Fruit fly (Drosophila melanogaster): Measurements from ENCODE around the gene mura.

The mura gene

dm6 chr3R:9559413-9560014 is 7.9 kb upstream of the mura start, which contains the start of the genes AP-1mu and MBD-like (continued):
- 0 out of 2 replicates have a peak, but pooled peaks have one; percentile 45 for TF ChIP-seq CG32767 (GFP tag; IDR thresholded peaks at IDR 0.05)
- TF ChIP-seq disco-r (GFP tag; optimal IDR thresholded peaks at IDR 0.05), result no peak
- TF ChIP-seq CG13775 (GFP tag; optimal IDR thresholded peaks at IDR 0.05), result peak; percentile 79
- no peak for TF ChIP-seq pan (optimal IDR thresholded peaks at IDR 0.05)
- peak in 1 of 2 experiments; percentile 56 for TF ChIP-seq pan (GFP tag; optimal IDR thresholded peaks at IDR 0.05 in 1 of 2, IDR thresholded peaks at IDR 0.05 in 1 of 2)
- TF ChIP-seq Lhr (GFP tag; optimal IDR thresholded peaks at IDR 0.05), result peak; percentile 66
- TF ChIP-seq Camta (GFP tag; optimal IDR thresholded peaks at IDR 0.05), result peak; percentile 74
- peak; percentile 66 for TF ChIP-seq CG18619 (GFP tag; optimal IDR thresholded peaks at IDR 0.05)
- TF ChIP-seq CG7556 (GFP tag; optimal IDR thresholded peaks at IDR 0.05), result peak; percentile 46
- TF ChIP-seq bbx (GFP tag; IDR thresholded peaks at IDR 0.05; ENCODE audit: partially characterized antibody), result no peak; the same call in 1 of the 2 replicates
- TF ChIP-seq CG31441 (GFP tag; IDR thresholded peaks at IDR 0.05), result peak; percentile 69
- TF ChIP-seq chinmo (GFP tag; IDR thresholded peaks at IDR 0.05; ENCODE audit: partially characterized antibody), result 0 out of 4 replicates have a peak, but pooled peaks have one; percentile 10
- no peak for TF ChIP-seq CG11504 (tag; optimal IDR thresholded peaks at IDR 0.05)
- TF ChIP-seq sens-2 (GFP tag; IDR thresholded peaks at IDR 0.05), result no peak
- TF ChIP-seq esg (GFP tag; conservative IDR thresholded peaks at IDR 0.05), result peak; percentile 55
- TF ChIP-seq tup (GFP tag; optimal IDR thresholded peaks at IDR 0.05), result peak; percentile 58
- peak; percentile 73 for TF ChIP-seq CG1602 (GFP tag; optimal IDR thresholded peaks at IDR 0.05)
- TF ChIP-seq CG10979 (tag; optimal IDR thresholded peaks at IDR 0.05), result peak; percentile 45
- TF ChIP-seq CG3163 (GFP tag; optimal IDR thresholded peaks at IDR 0.05), result no peak
- peak; percentile 11 for TF ChIP-seq CG1529 (GFP tag; optimal IDR thresholded peaks at IDR 0.05)
- TF ChIP-seq bcd (GFP tag; optimal IDR thresholded peaks at IDR 0.05), result peak; percentile 69
- TF ChIP-seq CG6272 (GFP tag; IDR thresholded peaks at IDR 0.05), result peak; percentile 61; the same call in 1 of the 2 replicates
- TF ChIP-seq CG2889 (GFP tag; IDR thresholded peaks at IDR 0.05), result 0 out of 3 replicates have a peak, but pooled peaks have one; percentile 52
- TF ChIP-seq rib (GFP tag; IDR thresholded peaks at IDR 0.05), result peak; percentile 45; the same call in 1 of the 2 replicates
- TF ChIP-seq CG17186 (GFP tag; optimal IDR thresholded peaks at IDR 0.05), result peak; percentile 77
- no peak for TF ChIP-seq Hr39 (optimal IDR thresholded peaks at IDR 0.05)
- peak; percentile 31 for TF ChIP-seq Mes4 (GFP tag; optimal IDR thresholded peaks at IDR 0.05)
- TF ChIP-seq CG17359 (tag; optimal IDR thresholded peaks at IDR 0.05), result peak; percentile 36
- no peak for TF ChIP-seq Deaf1 (tag; optimal IDR thresholded peaks at IDR 0.05)
- peak; percentile 9; the same call in 1 of the 3 replicates for TF ChIP-seq Optix (GFP tag; IDR thresholded peaks at IDR 0.05)
- TF ChIP-seq ap (GFP tag; IDR thresholded peaks at IDR 0.05), result no peak
- no peak for TF ChIP-seq Trl (optimal IDR thresholded peaks at IDR 0.05)
- peak; percentile 79 for TF ChIP-seq Trl (GFP tag; optimal IDR thresholded peaks at IDR 0.05)
- peak; percentile 62 for TF ChIP-seq CG7839 (tag; optimal IDR thresholded peaks at IDR 0.05)
- no peak for TF ChIP-seq CG15011 (GFP tag; optimal IDR thresholded peaks at IDR 0.05)

- TF ChIP-seq her (GFP tag; optimal IDR thresholded peaks at IDR 0.05) (peak; percentile 25), CG7928 (GFP tag; optimal IDR thresholded peaks at IDR 0.05) (no peak), chinmo (GFP tag; IDR thresholded peaks at IDR 0.05; ENCODE audit: partially characterized antibody) (peak; percentile 72; the same call in 1 of the 4 replicates), maf-S (GFP tag; optimal IDR thresholded peaks at IDR 0.05) (peak; percentile 46), BEAF-32 (GFP tag; optimal IDR thresholded peaks at IDR 0.05) (peak; percentile 84), CG13296 (GFP tag; optimal IDR thresholded peaks at IDR 0.05) (peak; percentile 59), z (GFP tag; IDR thresholded peaks at IDR 0.05) (no peak), CG17829 (tag; optimal IDR thresholded peaks at IDR 0.05) (peak; percentile 45), CG12071 (GFP tag; optimal IDR thresholded peaks at IDR 0.05) (no peak), Dip3 (GFP tag; optimal IDR thresholded peaks at IDR 0.05) (peak; percentile 63), nerfin-2 (GFP tag; IDR thresholded peaks at IDR 0.05; ENCODE audit: partially characterized antibody) (peak; percentile 60; the same call in 1 of the 2 replicates), wdn (GFP tag; IDR thresholded peaks at IDR 0.05) (no peak), jigr1 (GFP tag; IDR thresholded peaks at IDR 0.05) (no peak), lilli (GFP tag; optimal IDR thresholded peaks at IDR 0.05) (peak; percentile 78), ewg (GFP tag; optimal IDR thresholded peaks at IDR 0.05) (no peak), lab (GFP tag; optimal IDR thresholded peaks at IDR 0.05) (peak; percentile 55), Taf1 (GFP tag; IDR thresholded peaks at IDR 0.05) (0 out of 2 replicates have a peak, but pooled peaks have one; percentile 24)
These were observed 3.8 kb upstream of the mura start, which contains the start of the genes CG9386 and BckdhA for dm6 chr3R:9555334-9555974. CG9386 (minus strand) TSS chr3R:9555408. BckdhA (plus strand) TSS chr3R:9555785.
